Fruit fly (Drosophila melanogaster): Measurements from ENCODE around the gene CG7382.

CG7382 gene

dm6 chr2L:5479971-5480370 is 39.7 kb downstream of the CG7382 start (continued):
- TF ChIP-seq caup (GFP tag; optimal IDR thresholded peaks at IDR 0.05; ENCODE audit: severe bottlenecking) (no peak), CG10979 (tag; optimal IDR thresholded peaks at IDR 0.05) (peak; percentile 30), bsh (GFP tag; optimal IDR thresholded peaks at IDR 0.05) (peak in 1 of 2 experiments; percentile 1), CG17328 (GFP tag; IDR thresholded peaks at IDR 0.05) (peak; percentile 49; the same call in 1 of the 2 replicates), Mad (GFP tag; optimal IDR thresholded peaks at IDR 0.05) (no peak), prd (optimal IDR thresholded peaks at IDR 0.05) (no peak), prd (GFP tag; IDR thresholded peaks at IDR 0.05) (peak; percentile 43; the same call in 2 of the 3 replicates), stc (GFP tag; IDR thresholded peaks at IDR 0.05) (0 out of 2 replicates have a peak, but pooled peaks have one; percentile 11), sens-2 (GFP tag; IDR thresholded peaks at IDR 0.05) (0 out of 2 replicates have a peak, but pooled peaks have one; percentile 41), NC2α (GFP tag; optimal IDR thresholded peaks at IDR 0.05) (no peak), phol (tag; optimal IDR thresholded peaks at IDR 0.05) (peak; percentile 4), wdn (GFP tag; IDR thresholded peaks at IDR 0.05) (no peak), klu (GFP tag; IDR thresholded peaks at IDR 0.05) (no peak), ase (GFP tag; IDR thresholded peaks at IDR 0.05) (peak; percentile 28; the same call in 1 of the 3 replicates), tin (GFP tag; optimal IDR thresholded peaks at IDR 0.05) (peak; percentile 13), CG9727 (GFP tag; optimal IDR thresholded peaks at IDR 0.05) (peak; percentile 45), zfh1 (GFP tag; IDR thresholded peaks at IDR 0.05) (0 out of 3 replicates have a peak, but pooled peaks have one; percentile 34), CG6689 (GFP tag; IDR thresholded peaks at IDR 0.05) (0 out of 2 replicates have a peak, but pooled peaks have one; percentile 20), CG10959 (GFP tag; IDR thresholded peaks at IDR 0.05) (peak; percentile 64), lov (optimal IDR thresholded peaks at IDR 0.05) (no peak), lov (GFP tag; IDR thresholded peaks at IDR 0.05) (no peak), CG2712 (tag; optimal IDR thresholded peaks at IDR 0.05) (peak; percentile 20), zen (tag; optimal IDR thresholded peaks at IDR 0.05) (peak; percentile 49), CG8765 (GFP tag; IDR thresholded peaks at IDR 0.05) (peak; percentile 38; the same call in 1 of the 2 replicates), Rfx (GFP tag; IDR thresholded peaks at IDR 0.05) (no peak), Med (GFP tag) (peak; percentile 11), dan (GFP tag; IDR thresholded peaks at IDR 0.05) (0 out of 2 replicates have a peak, but pooled peaks have one; percentile 20)

dm6 chr2L:5479128-5479527 is 40.6 kb downstream of the CG7382 start:
- TF ChIP-seq Dref (GFP tag; IDR thresholded peaks at IDR 0.05) (no peak), CG6254 (GFP tag; optimal IDR thresholded peaks at IDR 0.05) (no peak), gcm2 (GFP tag; optimal IDR thresholded peaks at IDR 0.05) (no peak), CG8388 (GFP tag; optimal IDR thresholded peaks at IDR 0.05) (no peak), pnt (GFP tag; optimal IDR thresholded peaks at IDR 0.05) (no peak), CG7556 (GFP tag; optimal IDR thresholded peaks at IDR 0.05) (no peak), trem (tag; optimal IDR thresholded peaks at IDR 0.05) (peak; percentile 6), CG9215 (GFP tag; IDR thresholded peaks at IDR 0.05) (no peak), stc (GFP tag; IDR thresholded peaks at IDR 0.05) (no peak), hbn (GFP tag; IDR thresholded peaks at IDR 0.05; ENCODE audit: partially characterized antibody) (no peak), Asciz (GFP tag; optimal IDR thresholded peaks at IDR 0.05) (no peak), CG10565 (GFP tag; optimal IDR thresholded peaks at IDR 0.05) (no peak), CG9727 (GFP tag; optimal IDR thresholded peaks at IDR 0.05) (peak; percentile 29), CG32772 (GFP tag; IDR thresholded peaks at IDR 0.05) (no peak), pan (optimal IDR thresholded peaks at IDR 0.05) (no peak), pan (GFP tag; optimal IDR thresholded peaks at IDR 0.05 in 1 of 2, IDR thresholded peaks at IDR 0.05 in 1 of 2) (no peak), CG4820 (GFP tag; optimal IDR thresholded peaks at IDR 0.05) (no peak), kni (GFP tag; optimal IDR thresholded peaks at IDR 0.05) (no peak), CG1792 (GFP tag; optimal IDR thresholded peaks at IDR 0.05) (no peak), CG14860 (GFP tag; IDR thresholded peaks at IDR 0.05; ENCODE audit: partially characterized antibody) (no peak), CG18011 (GFP tag; optimal IDR thresholded peaks at IDR 0.05) (no peak), pb (GFP tag; optimal IDR thresholded peaks at IDR 0.05) (no peak), nerfin-2 (GFP tag; IDR thresholded peaks at IDR 0.05; ENCODE audit: partially characterized antibody) (no peak), Aef1 (GFP tag; IDR thresholded peaks at IDR 0.05) (no peak), sob (GFP tag; IDR thresholded peaks at IDR 0.05) (no peak), sim (GFP tag; IDR thresholded peaks at IDR 0.05) (no peak), danr (GFP tag; IDR thresholded peaks at IDR 0.05) (no peak), CG31224 (GFP tag; IDR thresholded peaks at IDR 0.05) (no peak)

All from whole organism, embryonic.